Fruit fly (Drosophila melanogaster): ENCODE data around the gene CG12986.

Gene CG12986

DNA sequence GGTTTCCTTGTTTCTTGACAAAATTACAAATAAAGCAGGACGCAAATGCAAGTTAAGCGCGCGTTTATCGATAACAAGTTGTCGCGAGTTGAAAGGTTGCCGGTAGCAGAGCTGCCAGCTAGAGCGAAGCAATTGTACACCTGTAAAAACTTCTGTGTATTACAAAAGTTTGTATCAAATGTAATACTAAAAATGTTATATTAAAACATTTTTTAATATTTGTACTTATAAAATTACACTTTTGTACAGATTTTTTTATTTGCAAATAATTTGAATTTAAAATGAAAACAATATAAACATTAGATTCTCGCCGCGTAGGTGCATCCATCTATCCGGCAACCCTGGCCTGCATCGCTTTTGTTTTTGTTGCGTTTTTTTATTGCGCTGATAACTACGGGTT, 25.1 kb upstream of the CG12986 start, which contains the start of the genes CG8142 and Ucp4A (continued):
- peak; percentile 89 for TF ChIP-seq MBD-R2 (GFP tag; IDR thresholded peaks at IDR 0.05)
- peak; percentile 89 for TF ChIP-seq CG10959 (GFP tag; IDR thresholded peaks at IDR 0.05)
- TF ChIP-seq CG12391 (tag; optimal IDR thresholded peaks at IDR 0.05): peak; percentile 93
- TF ChIP-seq ase (GFP tag; IDR thresholded peaks at IDR 0.05): peak; percentile 93
- TF ChIP-seq Fer2 (tag; optimal IDR thresholded peaks at IDR 0.05): peak; percentile 88
- peak; percentile 81 for TF ChIP-seq CG6683 (GFP tag; optimal IDR thresholded peaks at IDR 0.05)
- peak; percentile 73 for TF ChIP-seq bab2 (GFP tag; optimal IDR thresholded peaks at IDR 0.05)
- peak; percentile 91 for TF ChIP-seq unpg (GFP tag; optimal IDR thresholded peaks at IDR 0.05)
- TF ChIP-seq CG1792 (GFP tag; optimal IDR thresholded peaks at IDR 0.05): no peak
- no peak for TF ChIP-seq CG12769 (tag; optimal IDR thresholded peaks at IDR 0.05)
- no peak for TF ChIP-seq Tbp (GFP tag; optimal IDR thresholded peaks at IDR 0.05)
- TF ChIP-seq CG14860 (GFP tag; IDR thresholded peaks at IDR 0.05; ENCODE audit: partially characterized antibody): no peak
- TF ChIP-seq Hr3 (GFP tag; optimal IDR thresholded peaks at IDR 0.05): peak; percentile 92
- peak; percentile 95 for TF ChIP-seq wor (GFP tag; IDR thresholded peaks at IDR 0.05)
- TF ChIP-seq Hsf (GFP tag; optimal IDR thresholded peaks at IDR 0.05): peak; percentile 83
- TF ChIP-seq Kr (GFP tag; optimal IDR thresholded peaks at IDR 0.05): no peak
- peak; percentile 90 for TF ChIP-seq sug (tag; optimal IDR thresholded peaks at IDR 0.05)
- peak; percentile 94 for TF ChIP-seq CG1602 (GFP tag; optimal IDR thresholded peaks at IDR 0.05)
- TF ChIP-seq CG11093 (GFP tag; IDR thresholded peaks at IDR 0.05): peak; percentile 96
- TF ChIP-seq HLH54F (GFP tag; optimal IDR thresholded peaks at IDR 0.05): peak; percentile 54
- TF ChIP-seq sob (GFP tag; IDR thresholded peaks at IDR 0.05): peak; percentile 96
- peak; percentile 98 for TF ChIP-seq Xrp1 (GFP tag; IDR thresholded peaks at IDR 0.05)
- TF ChIP-seq amos (GFP tag; IDR thresholded peaks at IDR 0.05; ENCODE audit: partially characterized antibody): peak; percentile 17; the same call in 1 of the 2 replicates
- TF ChIP-seq ap (GFP tag; IDR thresholded peaks at IDR 0.05): peak; percentile 93
- peak; percentile 93 for TF ChIP-seq CG8924 (tag; optimal IDR thresholded peaks at IDR 0.05)
- TF ChIP-seq CG3407 (GFP tag; optimal IDR thresholded peaks at IDR 0.05): peak; percentile 75
- TF ChIP-seq Sin3A (optimal IDR thresholded peaks at IDR 0.05): peak; percentile 10
- peak; percentile 72 for TF ChIP-seq vfl (GFP tag; optimal IDR thresholded peaks at IDR 0.05)
- peak; percentile 97 for TF ChIP-seq ttk (GFP tag; IDR thresholded peaks at IDR 0.05)
- peak; percentile 75 for TF ChIP-seq kni (GFP tag; optimal IDR thresholded peaks at IDR 0.05)
- TF ChIP-seq Hmr (GFP tag; optimal IDR thresholded peaks at IDR 0.05): peak; percentile 86
- peak; percentile 35 for TF ChIP-seq Bteb2 (GFP tag; optimal IDR thresholded peaks at IDR 0.05)
- peak; percentile 25 for TF ChIP-seq ftz-f1 (GFP tag; optimal IDR thresholded peaks at IDR 0.05)
- TF ChIP-seq CG33557 (GFP tag; optimal IDR thresholded peaks at IDR 0.05): peak; percentile 80
- peak; percentile 72 for TF ChIP-seq Mad (GFP tag; optimal IDR thresholded peaks at IDR 0.05)
- peak; percentile 93 for TF ChIP-seq CG11247 (GFP tag; IDR thresholded peaks at IDR 0.05)
- peak; percentile 93 for TF ChIP-seq Fer1 (GFP tag; optimal IDR thresholded peaks at IDR 0.05)
- peak; percentile 76 for TF ChIP-seq D19B (GFP tag; optimal IDR thresholded peaks at IDR 0.05)
- peak; percentile 89 for TF ChIP-seq CG12659 (GFP tag; optimal IDR thresholded peaks at IDR 0.05)
- TF ChIP-seq Dbx (GFP tag; IDR thresholded peaks at IDR 0.05): peak; percentile 92; the same call in 2 of the 3 replicates
- TF ChIP-seq CG13424 (tag; optimal IDR thresholded peaks at IDR 0.05): peak; percentile 96
- peak; percentile 64 for TF ChIP-seq CG12219 (GFP tag; optimal IDR thresholded peaks at IDR 0.05)
- peak; percentile 21 for TF ChIP-seq Sry-δ (GFP tag; optimal IDR thresholded peaks at IDR 0.05)
- peak; percentile 60 for TF ChIP-seq CG7928 (GFP tag; optimal IDR thresholded peaks at IDR 0.05)
- peak; percentile 70 for TF ChIP-seq ATbp (GFP tag; optimal IDR thresholded peaks at IDR 0.05)
- TF ChIP-seq CG1529 (GFP tag; optimal IDR thresholded peaks at IDR 0.05): peak; percentile 66
- peak; percentile 94 for TF ChIP-seq CG11695 (GFP tag; IDR thresholded peaks at IDR 0.05)
- no peak for TF ChIP-seq fru (optimal IDR thresholded peaks at IDR 0.05)
- peak; percentile 89 for TF ChIP-seq CG7357 (GFP tag; IDR thresholded peaks at IDR 0.05)
- peak; percentile 70 for TF ChIP-seq ems (GFP tag; optimal IDR thresholded peaks at IDR 0.05)
- TF ChIP-seq en (GFP tag; optimal IDR thresholded peaks at IDR 0.05): no peak
- TF ChIP-seq scrt (GFP tag; optimal IDR thresholded peaks at IDR 0.05): peak; percentile 82
